Worm (Caenorhabditis elegans) whole organism, L4 larva: ENCODE results near the gene W04G3.13.

ENCODE experiments used
- F37D6.2 ChIP-seq: sonication (generic microtip); optimal IDR thresholded peaks from 2 replicates; lab custom pipeline; 2016; ENCODE audit warnings: mild to moderate bottlenecking, missing genetic modification characterization, missing compliant biosample characterization
- F44E2.7 ChIP-seq: fragments of 200-800 bp; sonication (Bioruptor generic); IDR thresholded peaks from 2 replicates; pipeline ENCODE4 v2.1.2; 2022; ENCODE audit warnings: missing genetic modification characterization, missing compliant biosample characterization
- T26A8.4 ChIP-seq: fragments of 200-800 bp; sonication (Bioruptor generic); IDR thresholded peaks from 2 replicates; pipeline ENCODE4 v1.3.6; 2022; ENCODE audit warnings: missing genetic modification characterization, missing compliant biosample characterization
- Y48G9A.11 ChIP-seq: fragments of 200-800 bp; sonication (Bioruptor generic); IDR thresholded peaks from 2 replicates; pipeline ENCODE4 v1.3.6; 2022; ENCODE audit warnings: missing genetic modification reagents, missing genetic modification characterization, missing compliant biosample characterization
- aha-1 ChIP-seq: fragments of 150-350 bp; peaks from one replicate; lab custom pipeline; 2014; ENCODE audit warnings: missing biosample characterization, missing genetic modification characterization
- ama-1 ChIP-seq: fragments of 150-350 bp; optimal IDR thresholded peaks from 2 replicates; lab custom pipeline; 2014; ENCODE audit warnings: inconsistent platforms, mixed read lengths
- arid-1 ChIP-seq: fragments of 200-800 bp; sonication (Bioruptor generic); conservative IDR thresholded peaks from 2 replicates; pipeline ENCODE4 v1.3.6; 2022; ENCODE audit warnings: missing genetic modification reagents, missing genetic modification characterization, missing compliant biosample characterization
- attf-4 ChIP-seq: sonication (generic microtip); optimal IDR thresholded peaks from 3 replicates; lab custom pipeline; 2017; ENCODE audit warnings: missing biosample characterization, missing genetic modification characterization
- ceh-20 ChIP-seq: fragments of 200-800 bp; sonication (Bioruptor generic); IDR thresholded peaks from 2 replicates; pipeline ENCODE4 v1.3.6; 2022; ENCODE audit warnings: missing genetic modification reagents, missing genetic modification characterization, missing compliant biosample characterization
- ceh-28 ChIP-seq: fragments of 150-350 bp; optimal IDR thresholded peaks from 2 replicates; lab custom pipeline; 2014; ENCODE audit warnings: missing biosample characterization, missing genetic modification reagents, missing genetic modification characterization
- ces-1 ChIP-seq: fragments of 150-350 bp; sonication (generic microtip); optimal IDR thresholded peaks from 4 replicates; lab custom pipeline; 2014; ENCODE audit warnings: missing biosample characterization, missing genetic modification reagents, missing genetic modification characterization
- cey-2 ChIP-seq: sonication (generic microtip); optimal IDR thresholded peaks from 3 replicates; lab custom pipeline; 2017; ENCODE audit warnings: missing genetic modification characterization, mild to moderate bottlenecking, missing compliant biosample characterization, antibody characterized with exemption, borderline replicate concordance; ENCODE audit not compliant: insufficient read depth
- daf-19 ChIP-seq: fragments of 200-800 bp; sonication (Bioruptor generic); conservative IDR thresholded peaks from 2 replicates; pipeline ENCODE4 v1.3.6; 2022; ENCODE audit warnings: missing genetic modification characterization, missing compliant biosample characterization
- dpl-1 ChIP-seq: fragments of 150-350 bp; optimal IDR thresholded peaks from 2 replicates; lab custom pipeline; 2014; ENCODE audit warnings: missing biosample characterization, missing genetic modification reagents, missing genetic modification characterization
- duxl-1 ChIP-seq: sonication (generic microtip); optimal IDR thresholded peaks from 2 replicates; lab custom pipeline; 2016; ENCODE audit warnings: mild to moderate bottlenecking, missing genetic modification characterization, moderate library complexity, missing compliant biosample characterization; ENCODE audit not compliant: poor library complexity
- dve-1 ChIP-seq: sonication (generic microtip); optimal IDR thresholded peaks from 2 replicates; lab custom pipeline; 2017; ENCODE audit warnings: antibody characterized with exemption, mild to moderate bottlenecking, missing genetic modification characterization, missing compliant biosample characterization; ENCODE audit not compliant: insufficient read depth
- fkh-10 ChIP-seq: fragments of 150-350 bp; optimal IDR thresholded peaks from 2 replicates; lab custom pipeline; 2014; ENCODE audit warnings: missing biosample characterization, missing genetic modification reagents, missing genetic modification characterization
- gei-8 ChIP-seq: fragments of 200-800 bp; sonication (Bioruptor generic); optimal IDR thresholded peaks from 2 replicates; lab custom pipeline; 2018; ENCODE audit warnings: mild to moderate bottlenecking, missing genetic modification characterization, missing compliant biosample characterization
- hif-1 ChIP-seq, 2 experiments: sonication (generic microtip); optimal IDR thresholded peaks; 2 replicates each; lab custom pipeline; 2016 to 2017; ENCODE audit warnings: missing compliant biosample characterization in 2 of 2, missing genetic modification characterization in 2 of 2, missing genetic modification reagents in 2 of 2, missing genotype in 2 of 2, mild to moderate bottlenecking in 1 of 2
- hlh-30 ChIP-seq: sonication (generic microtip); optimal IDR thresholded peaks from 2 replicates; lab custom pipeline; 2017; ENCODE audit warnings: antibody characterized with exemption, mild to moderate bottlenecking, missing genetic modification characterization, missing compliant biosample characterization; ENCODE audit not compliant: insufficient read depth
- jun-1 ChIP-seq: fragments of 150-350 bp; optimal IDR thresholded peaks from 2 replicates; lab custom pipeline; 2014; ENCODE audit warnings: missing biosample characterization, missing genetic modification reagents, missing genetic modification characterization
- lim-7 ChIP-seq: fragments of 200-800 bp; sonication (Bioruptor generic); IDR thresholded peaks from 2 replicates; pipeline ENCODE4 v1.3.6; 2022; ENCODE audit warnings: missing genetic modification characterization, missing compliant biosample characterization
- lin-38 ChIP-seq: fragments of 200-800 bp; sonication (Bioruptor generic); IDR thresholded peaks from 2 replicates; pipeline ENCODE4 v1.3.6; 2022; ENCODE audit warnings: missing genetic modification reagents, missing genetic modification characterization, missing compliant biosample characterization
- lin-39 ChIP-seq: fragments of 150-350 bp; optimal IDR thresholded peaks from 2 replicates; lab custom pipeline; 2014; ENCODE audit warnings: missing biosample characterization, missing genetic modification reagents, missing genetic modification characterization
- lir-3 ChIP-seq: sonication (generic microtip); optimal IDR thresholded peaks from 2 replicates; lab custom pipeline; 2016; ENCODE audit warnings: mild to moderate bottlenecking, missing genetic modification characterization, missing compliant biosample characterization
- lsy-2 ChIP-seq, 2 experiments: fragments of 150-350 bp in 1 of 2; sonication (generic microtip) in 1 of 2; optimal IDR thresholded peaks; 2 replicates each; lab custom pipeline; 2014 to 2017; ENCODE audit warnings: missing biosample characterization in 2 of 2, missing genetic modification characterization in 2 of 2
- madf-5 ChIP-seq, 2 experiments: fragments of 200-800 bp; sonication (Bioruptor generic); IDR thresholded peaks; 2 replicates each; pipeline ENCODE4 v1.3.6; 2022; ENCODE audit warnings: missing compliant biosample characterization in 2 of 2, missing genetic modification characterization in 2 of 2
- mdt-29 ChIP-seq: fragments of 200-800 bp; sonication (Bioruptor generic); IDR thresholded peaks from 2 replicates; pipeline ENCODE4 v1.3.6; 2022; ENCODE audit warnings: missing genetic modification reagents, missing genetic modification characterization, missing compliant biosample characterization
- mep-1 ChIP-seq: fragments of 150-350 bp; sonication (generic microtip); optimal IDR thresholded peaks from 3 replicates; lab custom pipeline; 2014; ENCODE audit warnings: missing biosample characterization, missing genetic modification characterization
- mes-2 ChIP-seq: sonication (generic microtip); optimal IDR thresholded peaks from 2 replicates; lab custom pipeline; 2016; ENCODE audit warnings: missing genotype, mild to moderate bottlenecking, missing genetic modification characterization, missing compliant biosample characterization; ENCODE audit not compliant: poor library complexity, severe bottlenecking
- mxl-2 ChIP-seq: fragments of 200-800 bp; sonication (Bioruptor generic); conservative IDR thresholded peaks from 2 replicates; pipeline ENCODE4 v1.3.6; 2022; ENCODE audit warnings: missing genetic modification reagents, missing genetic modification characterization, missing compliant biosample characterization
- nhr-11 ChIP-seq: fragments of 150-350 bp; optimal IDR thresholded peaks from 2 replicates; lab custom pipeline; 2014; ENCODE audit warnings: missing biosample characterization, missing genetic modification characterization
- nhr-237 ChIP-seq: sonication (generic microtip); optimal IDR thresholded peaks from 2 replicates; lab custom pipeline; 2017; ENCODE audit warnings: missing biosample characterization, missing genetic modification characterization
- nhr-41 ChIP-seq: fragments of 200-800 bp; sonication (Bioruptor generic); IDR thresholded peaks from 2 replicates; pipeline ENCODE4 v1.3.6; 2022; ENCODE audit warnings: missing genetic modification reagents, missing genetic modification characterization, missing compliant biosample characterization
- nhr-6 ChIP-seq: fragments of 150-350 bp; optimal IDR thresholded peaks from 2 replicates; lab custom pipeline; 2014; ENCODE audit warnings: missing biosample characterization, missing genetic modification characterization
- nhr-77 ChIP-seq: fragments of 150-350 bp; optimal IDR thresholded peaks from 2 replicates; lab custom pipeline; 2014; ENCODE audit warnings: missing biosample characterization, missing genetic modification characterization
- pha-4 ChIP-seq, 2 experiments: fragments of 150-350 bp in 1 of 2; fragments of 200-800 bp in 1 of 2; sonication (Bioruptor generic) in 1 of 2; IDR thresholded peaks in 1 of 2; optimal IDR thresholded peaks in 1 of 2; 2 replicates each; pipeline versions ENCODE4 v1.3.6 to Lab custom; 2014 to 2022; ENCODE audit warnings: missing genetic modification characterization in 2 of 2, missing genetic modification reagents in 2 of 2, missing biosample characterization in 1 of 2, missing compliant biosample characterization in 1 of 2
- php-3 ChIP-seq: fragments of 200-800 bp; sonication (Bioruptor generic); IDR thresholded peaks from 2 replicates; pipeline ENCODE4 v1.3.6; 2022; ENCODE audit warnings: missing genetic modification reagents, missing genetic modification characterization, missing compliant biosample characterization
- pqm-1 ChIP-seq: sonication (generic microtip); optimal IDR thresholded peaks from 2 replicates; lab custom pipeline; 2017; ENCODE audit warnings: missing biosample characterization, missing genetic modification characterization
- rbr-2 ChIP-seq: sonication (generic microtip); optimal IDR thresholded peaks from 2 replicates; lab custom pipeline; 2016; ENCODE audit warnings: missing genotype, missing genetic modification characterization, missing compliant biosample characterization
- sdz-12 ChIP-seq: fragments of 200-800 bp; sonication (Bioruptor generic); optimal IDR thresholded peaks from 2 replicates; lab custom pipeline; 2018; ENCODE audit warnings: mild to moderate bottlenecking, missing genetic modification characterization, missing compliant biosample characterization
- skn-1 ChIP-seq: fragments of 150-350 bp; optimal IDR thresholded peaks from 2 replicates; lab custom pipeline; 2014; ENCODE audit warnings: missing biosample characterization, missing genetic modification characterization
- spr-3 ChIP-seq: fragments of 200-800 bp; sonication (Bioruptor generic); optimal IDR thresholded peaks from 2 replicates; lab custom pipeline; 2018; ENCODE audit warnings: mild to moderate bottlenecking, missing genetic modification characterization, missing compliant biosample characterization
- tag-97 ChIP-seq: fragments of 200-800 bp; sonication (Bioruptor generic); IDR thresholded peaks from 2 replicates; pipeline ENCODE4 v1.3.6; 2022; ENCODE audit warnings: missing genetic modification characterization, missing compliant biosample characterization
- tra-1 ChIP-seq: fragments of 200-800 bp; sonication (Bioruptor generic); IDR thresholded peaks from 2 replicates; pipeline ENCODE4 v1.3.6; 2022; ENCODE audit warnings: missing genetic modification reagents, missing genetic modification characterization, missing compliant biosample characterization
- unc-130 ChIP-seq: sonication (generic microtip); optimal IDR thresholded peaks from 2 replicates; lab custom pipeline; 2016; ENCODE audit warnings: missing genetic modification reagents, missing genetic modification characterization, missing compliant biosample characterization
- unc-39 ChIP-seq: sonication (generic microtip); optimal IDR thresholded peaks from 2 replicates; lab custom pipeline; 2017; ENCODE audit warnings: missing biosample characterization, missing genetic modification characterization
- zfp-3 ChIP-seq: fragments of 200-800 bp; sonication (Bioruptor generic); conservative IDR thresholded peaks from 2 replicates; pipeline ENCODE4 v1.3.6; 2022; ENCODE audit warnings: missing genetic modification reagents, missing genetic modification characterization, missing compliant biosample characterization
- zip-2 ChIP-seq: fragments of 150-350 bp; optimal IDR thresholded peaks from 2 replicates; lab custom pipeline; 2014; ENCODE audit warnings: missing biosample characterization, missing genetic modification characterization

Gene W04G3.13

ce11 chrX:11031047-11031695, 48.4 kb downstream of the W04G3.13 start:
- peak; percentile 52 for TF ChIP-seq lin-38 (GFP tag; lab: Robert Waterston, UW)
- no peak for TF ChIP-seq lin-39
- peak; percentile 91 for TF ChIP-seq nhr-11 (tag; lab: Kevin White, UChicago)
- TF ChIP-seq mep-1 = peak; percentile 92
- no peak for TF ChIP-seq nhr-41
- TF ChIP-seq zip-2 = no peak
- peak; percentile 10 for TF ChIP-seq pqm-1 (tag; lab: Kevin White, UChicago)
- TF ChIP-seq daf-19 = no peak
- TF ChIP-seq gei-8 (GFP tag; lab: Kevin White, UChicago) = peak; percentile 32
- TF ChIP-seq mdt-29 (GFP tag; lab: Robert Waterston, UW) = no peak
- TF ChIP-seq fkh-10 = peak; percentile 51
- no peak for TF ChIP-seq cey-2 (tag; lab: Kevin White, UChicago)
- peak; percentile 85 for TF ChIP-seq mes-2 (tag; lab: Kevin White, UChicago)
- TF ChIP-seq hif-1 (tag; optimal IDR thresholded peaks at IDR 0.05; lab: Kevin White, UChicago) = peak; percentile 40 to 86
- TF ChIP-seq F37D6.2 (tag; lab: Kevin White, UChicago) = peak; percentile 83
- TF ChIP-seq F44E2.7 (GFP tag; lab: Robert Waterston, UW) = no peak
- TF ChIP-seq dve-1 (tag; lab: Kevin White, UChicago) = peak; percentile 92
- peak; percentile 67; the same call in 1 of the 2 replicates for TF ChIP-seq T26A8.4
- TF ChIP-seq lim-7 (GFP tag; lab: Robert Waterston, UW) = no peak
- peak; percentile 48 for TF ChIP-seq ceh-28 (tag; lab: Kevin White, UChicago)
- peak; percentile 20 for TF ChIP-seq lir-3
- peak; percentile 15 for TF ChIP-seq attf-4
- TF ChIP-seq madf-5 (GFP tag; IDR thresholded peaks at IDR 0.05; lab: Robert Waterston, UW) = 0 out of 4 replicates have a peak, but pooled peaks of 1 of the 2 experiments have one; percentile 24
- peak; percentile 74; the same call in 1 of the 2 replicates for TF ChIP-seq ceh-20
- TF ChIP-seq tra-1 (GFP tag; lab: Robert Waterston, UW) = no peak
- TF ChIP-seq unc-130 (GFP tag; lab: Kevin White, UChicago) = peak; percentile 40
- peak; percentile 77 for TF ChIP-seq nhr-6 (tag; lab: Kevin White, UChicago)
- peak; percentile 40 for TF ChIP-seq nhr-237 (tag; lab: Kevin White, UChicago)
- TF ChIP-seq spr-3 = peak; percentile 45
- no peak for TF ChIP-seq skn-1 (tag; lab: Kevin White, UChicago)
- TF ChIP-seq ces-1 (GFP tag; lab: Kevin White, UChicago) = no peak
- no peak for TF ChIP-seq unc-39 (tag; lab: Kevin White, UChicago)
- no peak for TF ChIP-seq Y48G9A.11 (GFP tag; lab: Robert Waterston, UW)
- peak; percentile 58; the same call in 1 of the 2 replicates for TF ChIP-seq php-3 (GFP tag; lab: Robert Waterston, UW)
- TF ChIP-seq nhr-77 (tag; lab: Kevin White, UChicago) = no peak
- TF ChIP-seq pha-4 (GFP tag; IDR thresholded peaks at IDR 0.05; lab: Robert Waterston, UW) = peak; percentile 79
- TF ChIP-seq pha-4 (tag; optimal IDR thresholded peaks at IDR 0.05; lab: Kevin White, UChicago) = peak; percentile 73
- no peak for TF ChIP-seq zfp-3 (GFP tag; lab: Robert Waterston, UW)
- TF ChIP-seq arid-1 (GFP tag; lab: Robert Waterston, UW) = peak; percentile 70; the same call in 1 of the 2 replicates
- peak; percentile 51 for TF ChIP-seq jun-1
- TF ChIP-seq hlh-30 (tag; lab: Kevin White, UChicago) = peak; percentile 61
- TF ChIP-seq sdz-12 (GFP tag; lab: Kevin White, UChicago) = no peak
- TF ChIP-seq mxl-2 (GFP tag; lab: Robert Waterston, UW) = no peak
- TF ChIP-seq aha-1 = peak; percentile 99
- 0 out of 2 replicates have a peak, but pooled peaks have one; percentile 84 for TF ChIP-seq tag-97 (GFP tag; lab: Robert Waterston, UW)
- TF ChIP-seq duxl-1 = peak; percentile 33
- TF ChIP-seq lsy-2 (tag; optimal IDR thresholded peaks at IDR 0.05; lab: Kevin White, UChicago) = peak; percentile 52 to 87
- peak; percentile 18 for TF ChIP-seq ama-1 (lab: Kevin White, UChicago)
- peak; percentile 97 for TF ChIP-seq rbr-2 (tag; lab: Kevin White, UChicago)
- TF ChIP-seq dpl-1 = peak; percentile 38
